Fruit fly (Drosophila melanogaster) whole organism, embryonic: Measurements from ENCODE around the gene CaMKI.

Experiments used
- Antp ChIP-seq: fragments of 200-800 bp; sonication (Bioruptor generic); optimal IDR thresholded peaks from 3 replicates; lab custom pipeline; 2016; ENCODE audit warnings: missing biosample characterization, missing genetic modification characterization
- Asciz ChIP-seq: fragments of 200-800 bp; sonication (Bioruptor generic); optimal IDR thresholded peaks from 2 replicates; lab custom pipeline; 2017; ENCODE audit warnings: missing biosample characterization, mild to moderate bottlenecking, missing genetic modification characterization, missing genetic modification reagents
- BtbVII ChIP-seq: fragments of 200-800 bp; sonication (Bioruptor generic); optimal IDR thresholded peaks from 3 replicates; lab custom pipeline; 2017; ENCODE audit warnings: missing biosample characterization, mild to moderate bottlenecking, missing genetic modification characterization
- CG11398 ChIP-seq: fragments of 200-800 bp; sonication (Bioruptor generic); optimal IDR thresholded peaks from 2 replicates; lab custom pipeline; 2016; ENCODE audit warnings: missing biosample characterization, missing genetic modification characterization
- CG11504 ChIP-seq: fragments of 200-800 bp; sonication (Bioruptor generic); optimal IDR thresholded peaks from 3 replicates; lab custom pipeline; 2019; ENCODE audit warnings: missing biosample characterization, mild to moderate bottlenecking, missing genetic modification characterization, moderate library complexity
- CG12391 ChIP-seq: fragments of 200-800 bp; sonication (Bioruptor generic); optimal IDR thresholded peaks from 3 replicates; lab custom pipeline; 2018; ENCODE audit warnings: missing biosample characterization, mild to moderate bottlenecking, missing genetic modification characterization, moderate library complexity
- CG13287 ChIP-seq: fragments of 200-800 bp; sonication (Bioruptor generic); IDR thresholded peaks from 2 replicates; pipeline ENCODE4 v1.3.6; 2022; ENCODE audit warnings: missing biosample characterization, missing genetic modification characterization; ENCODE audit not compliant: partially characterized antibody
- CG15073 ChIP-seq: fragments of 200-800 bp; sonication (Bioruptor generic); optimal IDR thresholded peaks from 2 replicates; lab custom pipeline; 2016; ENCODE audit warnings: missing biosample characterization, missing genetic modification characterization
- CG1529 ChIP-seq: fragments of 200-800 bp; sonication (Bioruptor generic); optimal IDR thresholded peaks from 3 replicates; lab custom pipeline; 2018; ENCODE audit warnings: missing biosample characterization, missing genetic modification characterization
- CG17829 ChIP-seq: fragments of 200-800 bp; optimal IDR thresholded peaks from 2 replicates; lab custom pipeline; 2019; ENCODE audit warnings: missing biosample characterization, mild to moderate bottlenecking, missing genetic modification characterization, moderate library complexity
- CG18262 ChIP-seq: fragments of 200-800 bp; optimal IDR thresholded peaks from 3 replicates; lab custom pipeline; 2019; ENCODE audit warnings: missing biosample characterization, mild to moderate bottlenecking, missing genetic modification characterization, moderate library complexity
- CG18619 ChIP-seq: fragments of 200-800 bp; sonication (Bioruptor generic); optimal IDR thresholded peaks from 3 replicates; lab custom pipeline; 2017; ENCODE audit warnings: missing biosample characterization, mild to moderate bottlenecking, missing genetic modification characterization
- CG2712 ChIP-seq: fragments of 200-800 bp; optimal IDR thresholded peaks from 3 replicates; lab custom pipeline; 2019; ENCODE audit warnings: missing biosample characterization, mild to moderate bottlenecking, missing genetic modification characterization, moderate library complexity
- CG2889 ChIP-seq: fragments of 200-800 bp; sonication (Bioruptor generic); IDR thresholded peaks from 3 replicates; pipeline ENCODE4 v1.3.6; 2022; ENCODE audit warnings: missing biosample characterization, missing genetic modification characterization
- CG32767 ChIP-seq: fragments of 200-800 bp; sonication (Bioruptor generic); IDR thresholded peaks from 2 replicates; pipeline ENCODE4 v1.3.6; 2022; ENCODE audit warnings: missing biosample characterization, missing genetic modification characterization
- CG3838 ChIP-seq: fragments of 200-800 bp; sonication (Bioruptor generic); optimal IDR thresholded peaks from 3 replicates; lab custom pipeline; 2016; ENCODE audit warnings: missing biosample characterization, missing genetic modification characterization
- CG4820 ChIP-seq: fragments of 200-800 bp; sonication (Bioruptor generic); optimal IDR thresholded peaks from 3 replicates; lab custom pipeline; 2016; ENCODE audit warnings: missing biosample characterization, missing genetic modification characterization
- CG6683 ChIP-seq: fragments of 200-800 bp; sonication (Bioruptor generic); optimal IDR thresholded peaks from 2 replicates; lab custom pipeline; 2017; ENCODE audit warnings: missing biosample characterization, mild to moderate bottlenecking, missing genetic modification characterization, missing genetic modification reagents
- CG7271 ChIP-seq: fragments of 200-800 bp; sonication (Bioruptor generic); optimal IDR thresholded peaks from 2 replicates; lab custom pipeline; 2018; ENCODE audit warnings: missing biosample characterization, mild to moderate bottlenecking, missing genetic modification characterization, moderate library complexity
- CG7556 ChIP-seq: fragments of 200-800 bp; sonication (Bioruptor generic); optimal IDR thresholded peaks from 2 replicates; lab custom pipeline; 2017; ENCODE audit warnings: missing biosample characterization, mild to moderate bottlenecking, missing genetic modification characterization
- CG8290 ChIP-seq, 3 experiments: fragments of 200-800 bp; sonication (Bioruptor generic); optimal IDR thresholded peaks; 2 replicates each; lab custom pipeline; 2016 to 2019; ENCODE audit warnings: missing biosample characterization in 3 of 3, missing genetic modification characterization in 3 of 3, mild to moderate bottlenecking in 2 of 3, moderate library complexity in 1 of 3
- CG9215 ChIP-seq: fragments of 200-800 bp; sonication (Bioruptor generic); IDR thresholded peaks from 2 replicates; pipeline ENCODE4 v1.3.6; 2022; ENCODE audit warnings: missing biosample characterization, missing genetic modification characterization
- CG9437 ChIP-seq: fragments of 200-800 bp; sonication (Bioruptor generic); optimal IDR thresholded peaks from 2 replicates; lab custom pipeline; 2018; ENCODE audit warnings: missing biosample characterization, mild to moderate bottlenecking, missing genetic modification characterization
- Doc3 ChIP-seq: fragments of 200-800 bp; sonication (Bioruptor generic); IDR thresholded peaks from 3 replicates; pipeline ENCODE4 v1.3.6; 2022; ENCODE audit warnings: missing biosample characterization, missing genetic modification characterization; ENCODE audit not compliant: partially characterized antibody
- Ets65A ChIP-seq: fragments of 200-800 bp; sonication (Bioruptor generic); peaks from one replicate; lab custom pipeline; 2016; ENCODE audit warnings: missing biosample characterization, missing genetic modification characterization
- Fer2 ChIP-seq: fragments of 200-800 bp; sonication (Bioruptor generic); optimal IDR thresholded peaks from 2 replicates; lab custom pipeline; 2018; ENCODE audit warnings: missing biosample characterization, mild to moderate bottlenecking, missing genetic modification characterization, moderate library complexity
- Gsc ChIP-seq: fragments of 200-800 bp; sonication (Bioruptor generic); IDR thresholded peaks from 2 replicates; pipeline ENCODE4 v1.3.6; 2022; ENCODE audit warnings: missing biosample characterization, missing genetic modification characterization
- HLH54F ChIP-seq: fragments of 200-800 bp; sonication (Bioruptor generic); optimal IDR thresholded peaks from 3 replicates; lab custom pipeline; 2016; ENCODE audit warnings: missing biosample characterization, missing genetic modification characterization
- HmgD ChIP-seq: fragments of 200-800 bp; sonication (Bioruptor generic); optimal IDR thresholded peaks from 3 replicates; lab custom pipeline; 2016; ENCODE audit warnings: missing biosample characterization, missing genetic modification characterization
- Mes4 ChIP-seq: fragments of 200-800 bp; sonication (Bioruptor generic); optimal IDR thresholded peaks from 2 replicates; lab custom pipeline; 2016; ENCODE audit warnings: missing biosample characterization, missing genetic modification characterization
- NFAT ChIP-seq: fragments of 200-800 bp; sonication (Bioruptor generic); IDR thresholded peaks from 2 replicates; pipeline ENCODE4 v1.3.6; 2022; ENCODE audit warnings: missing biosample characterization, missing genetic modification characterization
- Pdp1 ChIP-seq, 2 experiments: fragments of 200-800 bp; sonication (Bioruptor generic); optimal IDR thresholded peaks; 3 replicates each; lab custom pipeline; 2016; ENCODE audit warnings: missing biosample characterization in 2 of 2, missing genetic modification characterization in 2 of 2, mild to moderate bottlenecking in 1 of 2, moderate library complexity in 1 of 2
- amos ChIP-seq: fragments of 200-800 bp; sonication (Bioruptor generic); IDR thresholded peaks from 2 replicates; pipeline ENCODE4 v1.3.6; 2022; ENCODE audit warnings: missing biosample characterization, missing genetic modification characterization; ENCODE audit not compliant: partially characterized antibody
- ash1 ChIP-seq: fragments of 200-800 bp; sonication (Bioruptor generic); optimal IDR thresholded peaks from 2 replicates; lab custom pipeline; 2018; ENCODE audit warnings: missing biosample characterization, mild to moderate bottlenecking, missing genetic modification characterization
- disco-r ChIP-seq: fragments of 200-800 bp; sonication (Bioruptor generic); optimal IDR thresholded peaks from 2 replicates; lab custom pipeline; 2016; ENCODE audit warnings: missing biosample characterization, missing genetic modification characterization
- fd102C ChIP-seq: fragments of 200-800 bp; sonication (Bioruptor generic); optimal IDR thresholded peaks from 2 replicates; lab custom pipeline; 2018; ENCODE audit warnings: missing biosample characterization, mild to moderate bottlenecking, missing genetic modification characterization, moderate library complexity
- ftz-f1 ChIP-seq: fragments of 200-800 bp; sonication (Bioruptor generic); optimal IDR thresholded peaks from 2 replicates; lab custom pipeline; 2016; ENCODE audit warnings: missing biosample characterization, missing genetic modification characterization
- gcm ChIP-seq: fragments of 200-800 bp; sonication (Bioruptor generic); optimal IDR thresholded peaks from 2 replicates; lab custom pipeline; 2019; ENCODE audit warnings: missing biosample characterization, mild to moderate bottlenecking, missing genetic modification characterization, moderate library complexity
- gfzf ChIP-seq: fragments of 200-800 bp; sonication (Bioruptor generic); optimal IDR thresholded peaks from 2 replicates; lab custom pipeline; 2016; ENCODE audit warnings: missing biosample characterization, mild to moderate bottlenecking, missing genetic modification characterization, moderate library complexity
- her ChIP-seq: fragments of 200-800 bp; sonication (Bioruptor generic); optimal IDR thresholded peaks from 2 replicates; lab custom pipeline; 2016; ENCODE audit warnings: missing biosample characterization, missing genetic modification characterization
- hth ChIP-seq: fragments of >200 bp; optimal IDR thresholded peaks from 2 replicates; lab custom pipeline; 2017; ENCODE audit warnings: inconsistent platforms
- jumu ChIP-seq: fragments of 200-800 bp; sonication (Bioruptor generic); optimal IDR thresholded peaks from 3 replicates; lab custom pipeline; 2016; ENCODE audit warnings: missing biosample characterization, missing genetic modification characterization
- kah ChIP-seq: fragments of 200-800 bp; sonication (Bioruptor generic); optimal IDR thresholded peaks from 2 replicates; lab custom pipeline; 2018; ENCODE audit warnings: missing biosample characterization, mild to moderate bottlenecking, missing genetic modification characterization
- lilli ChIP-seq: fragments of 200-800 bp; sonication (Bioruptor generic); optimal IDR thresholded peaks from 3 replicates; lab custom pipeline; 2016; ENCODE audit warnings: missing biosample characterization, missing genetic modification characterization
- pnt ChIP-seq: fragments of 200-800 bp; sonication (Bioruptor generic); optimal IDR thresholded peaks from 3 replicates; lab custom pipeline; 2016; ENCODE audit warnings: missing biosample characterization, missing genetic modification characterization
- pzg ChIP-seq: fragments of 200-800 bp; sonication (Bioruptor generic); optimal IDR thresholded peaks from 3 replicates; lab custom pipeline; 2018; ENCODE audit warnings: missing biosample characterization, mild to moderate bottlenecking, missing genetic modification characterization, moderate library complexity
- sisA ChIP-seq: fragments of 200-800 bp; sonication (Bioruptor generic); IDR thresholded peaks from 2 replicates; pipeline ENCODE4 v1.3.6; 2022; ENCODE audit warnings: missing biosample characterization, missing genetic modification characterization
- tap ChIP-seq: fragments of 200-800 bp; optimal IDR thresholded peaks from 3 replicates; lab custom pipeline; 2019; ENCODE audit warnings: missing biosample characterization, mild to moderate bottlenecking, missing genetic modification characterization, moderate library complexity
- usp ChIP-seq: fragments of >200 bp; optimal IDR thresholded peaks from 2 replicates; lab custom pipeline; 2017; ENCODE audit warnings: missing biosample characterization, missing genetic modification characterization
- wor ChIP-seq: fragments of 200-800 bp; sonication (Bioruptor generic); IDR thresholded peaks from 2 replicates; pipeline ENCODE4 v1.3.6; 2022; ENCODE audit warnings: missing biosample characterization, missing genetic modification characterization
- zen ChIP-seq: fragments of 200-800 bp; sonication (Bioruptor generic); optimal IDR thresholded peaks from 3 replicates; lab custom pipeline; 2018; ENCODE audit warnings: missing biosample characterization, mild to moderate bottlenecking, missing genetic modification characterization, moderate library complexity

CaMKI gene

DNA sequence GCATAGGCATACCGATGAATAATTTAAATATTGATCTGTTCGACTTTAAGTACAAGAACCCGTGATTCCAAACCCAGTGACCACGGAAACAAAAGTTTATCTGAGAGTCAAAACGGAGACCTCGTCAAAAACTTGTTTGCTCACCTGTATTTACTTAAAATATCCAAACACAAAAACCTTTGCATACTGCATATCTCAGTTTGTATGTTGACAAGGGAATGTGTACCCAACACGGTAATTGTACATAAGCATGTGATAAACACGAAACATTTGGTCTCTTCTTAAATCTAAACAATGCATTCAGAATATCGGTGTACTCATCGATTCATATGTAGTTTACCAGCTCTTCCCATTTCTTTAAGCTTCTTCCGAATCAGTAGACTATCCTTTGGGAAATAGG lies 52.4 kb downstream of the CaMKI start (continued):
- TF ChIP-seq BtbVII (GFP tag; lab: Kevin White, UChicago) = peak; percentile 95
- TF ChIP-seq CG32767 = peak; percentile 84; the same call in 1 of the 2 replicates
- peak; percentile 86 for TF ChIP-seq CG6683 (GFP tag; lab: Kevin White, UChicago)
- TF ChIP-seq Asciz (GFP tag; lab: Kevin White, UChicago) = peak; percentile 98
- peak; percentile 55 for TF ChIP-seq CG9437 (GFP tag; lab: Kevin White, UChicago)
- TF ChIP-seq wor = no peak
- TF ChIP-seq pzg (GFP tag; lab: Kevin White, UChicago) = no peak
- peak; percentile 100 for TF ChIP-seq fd102C (GFP tag; lab: Kevin White, UChicago)
- TF ChIP-seq CG15073 = no peak
- peak; percentile 79 for TF ChIP-seq CG11504
- TF ChIP-seq pnt (GFP tag; lab: Kevin White, UChicago) = peak; percentile 85
- TF ChIP-seq Gsc (GFP tag; lab: Robert Waterston, UW) = no peak
- peak; percentile 3 for TF ChIP-seq ftz-f1 (GFP tag; lab: Kevin White, UChicago)
- peak; percentile 79 for TF ChIP-seq CG4820 (GFP tag; lab: Kevin White, UChicago)
- TF ChIP-seq lilli (GFP tag; lab: Kevin White, UChicago) = peak; percentile 66
- no peak for TF ChIP-seq usp
- TF ChIP-seq Fer2 = peak; percentile 87
- peak; percentile 89 for TF ChIP-seq tap (tag; lab: Kevin White, UChicago)
- peak; percentile 95 for TF ChIP-seq CG11398 (GFP tag; lab: Kevin White, UChicago)
- TF ChIP-seq CG18262 (tag; lab: Kevin White, UChicago) = peak; percentile 91
- TF ChIP-seq Mes4 (GFP tag; lab: Kevin White, UChicago) = peak; percentile 92
- peak; percentile 88 for TF ChIP-seq her
- TF ChIP-seq zen (tag; lab: Kevin White, UChicago) = peak; percentile 93
- no peak for TF ChIP-seq CG9215
- peak; percentile 95 for TF ChIP-seq CG18619 (GFP tag; lab: Kevin White, UChicago)
- peak; percentile 77 for TF ChIP-seq Antp (GFP tag; lab: Kevin White, UChicago)
- TF ChIP-seq gfzf = peak; percentile 12
- TF ChIP-seq ash1 = peak; percentile 94
- TF ChIP-seq CG2712 (tag; lab: Kevin White, UChicago) = peak; percentile 91
- TF ChIP-seq sisA (GFP tag; lab: Robert Waterston, UW) = no peak
- TF ChIP-seq disco-r (GFP tag; lab: Kevin White, UChicago) = peak; percentile 88
- peak; percentile 14 for TF ChIP-seq Ets65A
- TF ChIP-seq Pdp1 (GFP tag; optimal IDR thresholded peaks at IDR 0.05; lab: Kevin White, UChicago) = peak; percentile 78
- TF ChIP-seq CG3838 = peak; percentile 86
- no peak for TF ChIP-seq CG13287 (GFP tag; lab: Robert Waterston, UW)
- no peak for TF ChIP-seq amos (GFP tag; lab: Robert Waterston, UW)
- TF ChIP-seq Doc3 (GFP tag; lab: Robert Waterston, UW) = no peak
- peak; percentile 79 for TF ChIP-seq jumu
- peak; percentile 55 for TF ChIP-seq HLH54F (GFP tag; lab: Kevin White, UChicago)
- peak; percentile 97 for TF ChIP-seq CG7271 (tag; lab: Kevin White, UChicago)
- no peak for TF ChIP-seq NFAT (GFP tag; lab: Robert Waterston, UW)
- TF ChIP-seq CG2889 = no peak
- peak; percentile 96 for TF ChIP-seq CG8290 (GFP tag; optimal IDR thresholded peaks at IDR 0.05; lab: Kevin White, UChicago)
- peak; percentile 95 to 100 for TF ChIP-seq CG8290 (tag; optimal IDR thresholded peaks at IDR 0.05; lab: Kevin White, UChicago)
- peak; percentile 95 for TF ChIP-seq CG1529 (GFP tag; lab: Kevin White, UChicago)
- TF ChIP-seq kah (GFP tag; lab: Kevin White, UChicago) = peak; percentile 87
- peak; percentile 80 for TF ChIP-seq CG12391 (tag; lab: Kevin White, UChicago)
- peak; percentile 96 for TF ChIP-seq gcm
- TF ChIP-seq hth = no peak
- peak; percentile 86 for TF ChIP-seq CG17829 (tag; lab: Kevin White, UChicago)
- peak; percentile 23 for TF ChIP-seq HmgD
- peak; percentile 93 for TF ChIP-seq CG7556 (GFP tag; lab: Kevin White, UChicago)
